Worm (Caenorhabditis elegans) whole organism, early embryonic: Measurements from ENCODE around the gene F26G1.15.

Source experiments
- F13C5.2 ChIP-seq: sonication (generic microtip); optimal IDR thresholded peaks from 2 replicates; lab custom pipeline; 2017; ENCODE audit warnings: mild to moderate bottlenecking, missing genetic modification characterization, inconsistent platforms, missing compliant biosample characterization
- ama-1 ChIP-seq: fragments of 150-350 bp; optimal IDR thresholded peaks from 2 replicates; lab custom pipeline; 2014
- ets-7 ChIP-seq: sonication (generic microtip); optimal IDR thresholded peaks from 2 replicates; lab custom pipeline; 2016; ENCODE audit warnings: missing genotype, missing genetic modification characterization, missing compliant biosample characterization
- flt-1 ChIP-seq: fragments of 200-800 bp; sonication (Bioruptor generic); IDR thresholded peaks from 2 replicates; pipeline ENCODE4 v1.3.6; 2022; ENCODE audit warnings: missing genetic modification characterization, missing compliant biosample characterization
- hmg-4 ChIP-seq: fragments of 200-800 bp; sonication (Bioruptor generic); optimal IDR thresholded peaks from 2 replicates; lab custom pipeline; 2018; ENCODE audit warnings: mild to moderate bottlenecking, missing genetic modification characterization, missing compliant biosample characterization
- pes-1 ChIP-seq: fragments of 200-800 bp; sonication (Bioruptor generic); IDR thresholded peaks from 2 replicates; pipeline ENCODE4 v1.3.6; 2022; ENCODE audit warnings: missing genetic modification reagents, missing genetic modification characterization, missing compliant biosample characterization
- tbx-11 ChIP-seq: fragments of 200-800 bp; sonication (Bioruptor generic); IDR thresholded peaks from 2 replicates; pipeline ENCODE4 v1.3.6; 2022; ENCODE audit warnings: missing genetic modification characterization, missing compliant biosample characterization
- tra-4 ChIP-seq: sonication (generic microtip); optimal IDR thresholded peaks from 2 replicates; lab custom pipeline; 2017; ENCODE audit warnings: missing genetic modification characterization, missing compliant biosample characterization

DNA sequence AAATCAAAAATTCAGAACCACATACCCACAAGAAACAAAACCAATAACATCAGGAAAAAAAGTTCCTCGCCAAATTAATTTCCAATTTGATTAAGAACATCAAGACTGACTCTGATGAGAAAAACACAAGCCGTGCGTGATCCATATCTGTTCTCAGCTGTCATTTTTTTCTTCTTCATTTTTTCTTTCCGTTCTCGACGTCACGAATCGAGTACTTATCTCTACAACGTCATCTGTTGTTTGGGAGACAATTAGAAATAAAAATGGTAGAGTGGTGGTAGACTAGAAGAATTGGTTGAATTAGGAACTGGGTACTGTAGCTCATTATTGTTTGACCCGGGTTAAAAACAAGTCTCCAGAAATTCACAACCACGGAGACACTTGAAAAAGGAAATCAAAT is 29.1 kb upstream of the F26G1.15 start:
- TF ChIP-seq tra-4 (tag; lab: Kevin White, UChicago) (no peak), F13C5.2 (tag; lab: Kevin White, UChicago) (no peak), ama-1 (lab: Kevin White, UChicago) (no peak), hmg-4 (GFP tag; lab: Kevin White, UChicago) (no peak), pes-1 (no peak), flt-1 (GFP tag; lab: Robert Waterston, UW) (no peak), ets-7 (no peak), tbx-11 (no peak)
